Fruit fly (Drosophila melanogaster) S2 (cell line): Measurements from ENCODE around the gene rdx.

ENCODE experiments used
- CG8478 ChIP-seq: fragments of >200 bp; optimal IDR thresholded peaks from 2 replicates; lab custom pipeline; 2018
- CTCF ChIP-seq, 2 experiments: fragments of >200 bp; optimal IDR thresholded peaks; 2 replicates each; lab custom pipeline; 2018

Gene rdx

dm6 chr3R:14059703-14060300 is 27.9 kb upstream of the rdx start:
- no peak for TF ChIP-seq CG8478 (lab: Kevin White, UChicago)
- no peak for TF ChIP-seq CTCF (optimal IDR thresholded peaks at IDR 0.05; lab: Kevin White, UChicago)

dm6 chr3R:14058531-14059431 is 26.9 kb upstream of the rdx start:
- no peak for TF ChIP-seq CTCF (optimal IDR thresholded peaks at IDR 0.05; lab: Kevin White, UChicago)
- TF ChIP-seq CG8478 (lab: Kevin White, UChicago) = no peak

- TF ChIP-seq CTCF (optimal IDR thresholded peaks at IDR 0.05; lab: Kevin White, UChicago) (no peak), CG8478 (lab: Kevin White, UChicago) (no peak)
Observed at dm6 chr3R:14057132-14057855, 25.4 kb upstream of the rdx start.

dm6 chr3R:14056320-14057053 is 24.6 kb upstream of the rdx start, which contains the start of gene foxo:
TSS of gene foxo (plus strand) at chr3R:14056945.
- TF ChIP-seq CG8478 (lab: Kevin White, UChicago) (no peak), CTCF (optimal IDR thresholded peaks at IDR 0.05; lab: Kevin White, UChicago) (no peak)

- no peak for TF ChIP-seq CTCF (optimal IDR thresholded peaks at IDR 0.05; lab: Kevin White, UChicago)
- no peak for TF ChIP-seq CG8478 (lab: Kevin White, UChicago)
Observed at dm6 chr3R:14055944-14056319, 24.1 kb upstream of the rdx start.

dm6 chr3R:14054103-14054502 is 22.2 kb upstream of the rdx start:
- TF ChIP-seq CG8478 (lab: Kevin White, UChicago) = no peak
- TF ChIP-seq CTCF (optimal IDR thresholded peaks at IDR 0.05; lab: Kevin White, UChicago) = no peak

dm6 chr3R:14053037-14053808 is 21.4 kb upstream of the rdx start:
- TF ChIP-seq CG8478 (lab: Kevin White, UChicago) (no peak), CTCF (optimal IDR thresholded peaks at IDR 0.05; lab: Kevin White, UChicago) (no peak)

dm6 chr3R:14052182-14053036 is 20.6 kb upstream of the rdx start:
- TF ChIP-seq CTCF (optimal IDR thresholded peaks at IDR 0.05; lab: Kevin White, UChicago) (no peak), CG8478 (lab: Kevin White, UChicago) (no peak)

dm6 chr3R:14051391-14051852 is 19.6 kb upstream of the rdx start:
- TF ChIP-seq CTCF (optimal IDR thresholded peaks at IDR 0.05; lab: Kevin White, UChicago) = no peak
- TF ChIP-seq CG8478 (lab: Kevin White, UChicago) = no peak

- TF ChIP-seq CTCF (optimal IDR thresholded peaks at IDR 0.05; lab: Kevin White, UChicago) = no peak
- TF ChIP-seq CG8478 (lab: Kevin White, UChicago) = no peak
Observed at dm6 chr3R:14050556-14051170, 18.8 kb upstream of the rdx start.

dm6 chr3R:14048702-14049142 is 16.9 kb upstream of the rdx start:
- TF ChIP-seq CTCF (optimal IDR thresholded peaks at IDR 0.05; lab: Kevin White, UChicago) (no peak), CG8478 (lab: Kevin White, UChicago) (no peak)

- TF ChIP-seq CTCF (optimal IDR thresholded peaks at IDR 0.05; lab: Kevin White, UChicago) (no peak), CG8478 (lab: Kevin White, UChicago) (no peak)
Observed at dm6 chr3R:14044361-14044860, 12.6 kb upstream of the rdx start.
